Worm (Caenorhabditis elegans): Measurements from ENCODE around the gene C29E4.11.

Gene C29E4.11

DNA sequence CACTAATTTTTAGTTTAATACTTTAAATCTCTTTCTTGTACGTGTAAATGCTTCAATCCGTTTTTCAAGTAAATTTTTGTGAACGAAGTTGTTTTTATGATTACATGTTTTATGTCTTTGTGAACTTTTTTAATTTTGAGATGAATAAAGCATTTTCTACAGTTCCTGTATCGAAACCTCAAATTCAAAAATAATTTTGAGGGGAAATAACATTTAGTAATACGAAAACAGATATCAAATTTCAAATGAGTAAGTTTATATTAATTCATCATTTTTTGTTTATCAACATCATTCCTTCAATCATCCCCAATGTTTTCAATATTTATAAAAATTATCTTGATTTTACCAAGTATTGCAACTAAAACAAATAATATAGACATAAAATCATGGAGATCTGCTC is 20.4 kb downstream of the C29E4.11 start, which contains the start of gene C29E4.10:
Gene C29E4.10, plus strand, starts transcription at position 301 of the 400 bp plus-strand sequence.
- no peak for TF ChIP-seq nhr-43 (tag; optimal IDR thresholded peaks at IDR 0.05; ENCODE audit: poor library complexity, severe bottlenecking)
- TF ChIP-seq nhr-12 (tag; optimal IDR thresholded peaks at IDR 0.05), result no peak
- TF ChIP-seq skn-1 (tag; optimal IDR thresholded peaks at IDR 0.05), result no peak

DNA sequence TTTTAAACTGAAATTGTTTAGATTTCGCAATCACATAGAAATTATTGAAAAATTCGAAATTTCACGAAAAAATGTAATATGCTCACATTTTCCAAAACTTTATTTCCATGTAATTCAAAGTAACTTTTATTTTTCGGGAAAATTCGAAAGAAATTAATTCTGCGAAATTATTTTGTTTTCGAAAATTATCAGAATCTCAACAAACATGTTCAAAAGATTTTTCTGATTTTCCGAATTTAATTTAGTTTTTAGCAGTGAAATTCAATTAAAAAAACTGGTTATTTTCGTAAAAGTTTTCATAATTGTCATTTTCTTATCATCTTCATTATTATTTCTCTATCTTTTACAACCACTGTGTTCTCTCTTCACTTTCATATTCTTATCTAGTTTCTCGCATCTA is 24.7 kb downstream of the C29E4.11 start, which contains the start of gene ran-2:
Gene ran-2, plus strand, starts transcription at position 301 of the 400 bp plus-strand sequence.
- TF ChIP-seq pqm-1 (tag; optimal IDR thresholded peaks at IDR 0.05) (no peak), tbx-2 (tag; optimal IDR thresholded peaks at IDR 0.05) (no peak), elt-2 (tag; optimal IDR thresholded peaks at IDR 0.05) (peak; percentile 39)

DNA sequence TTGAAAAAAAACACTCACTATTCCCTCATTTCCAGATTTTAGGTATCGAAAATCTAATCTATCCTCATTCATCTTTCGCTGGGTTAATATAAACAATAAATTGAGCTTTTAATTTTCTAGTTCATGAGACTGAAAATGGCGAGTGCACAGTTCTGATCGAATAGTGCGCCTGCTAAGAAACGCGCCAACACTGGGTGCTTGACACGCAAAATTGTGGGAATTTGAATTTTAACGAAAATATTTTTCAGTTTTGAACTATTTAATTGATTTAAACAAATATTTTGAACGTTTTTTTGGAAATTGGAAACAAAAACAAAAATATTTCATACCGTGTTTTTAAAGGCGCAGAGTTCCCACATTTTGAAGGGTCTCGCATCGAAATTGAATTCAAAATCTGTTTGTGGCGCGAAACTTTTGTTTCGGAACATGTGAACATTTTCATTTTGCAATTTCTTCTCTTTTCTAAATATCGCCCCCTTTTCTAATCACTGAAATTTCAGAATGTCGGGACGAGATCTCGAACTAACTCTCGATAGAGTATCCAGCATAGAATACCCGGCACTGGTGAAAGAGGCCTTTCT is 29.3 kb downstream of the C29E4.11 start, which contains the start of the genes C29E4.13 and npp-15:
Gene C29E4.13, minus strand, starts transcription at position 169 of the 581 bp plus-strand sequence.
Gene npp-15, plus strand, starts transcription at position 495 of the 581 bp plus-strand sequence.
- TF ChIP-seq ztf-4 (tag; optimal IDR thresholded peaks at IDR 0.05) (no peak), lsy-12 (tag; optimal IDR thresholded peaks at IDR 0.05) (no peak), nhr-25 (tag; optimal IDR thresholded peaks at IDR 0.05) (peak; percentile 8), lin-15B (tag; optimal IDR thresholded peaks at IDR 0.05) (peak; percentile 61), sea-2 (GFP tag; optimal IDR thresholded peaks at IDR 0.05) (no peak), eor-1 (tag; optimal IDR thresholded peaks at IDR 0.05) (no peak), snpc-4 (tag; optimal IDR thresholded peaks at IDR 0.05) (peak; percentile 10), nhr-23 (tag; optimal IDR thresholded peaks at IDR 0.05) (peak; percentile 13), pha-4 (tag; optimal IDR thresholded peaks at IDR 0.05) (peak; percentile 71), elt-2 (tag; optimal IDR thresholded peaks at IDR 0.05) (peak; percentile 19), egl-27 (tag; optimal IDR thresholded peaks at IDR 0.05) (no peak), fkh-2 (tag; optimal IDR thresholded peaks at IDR 0.05) (no peak)

DNA sequence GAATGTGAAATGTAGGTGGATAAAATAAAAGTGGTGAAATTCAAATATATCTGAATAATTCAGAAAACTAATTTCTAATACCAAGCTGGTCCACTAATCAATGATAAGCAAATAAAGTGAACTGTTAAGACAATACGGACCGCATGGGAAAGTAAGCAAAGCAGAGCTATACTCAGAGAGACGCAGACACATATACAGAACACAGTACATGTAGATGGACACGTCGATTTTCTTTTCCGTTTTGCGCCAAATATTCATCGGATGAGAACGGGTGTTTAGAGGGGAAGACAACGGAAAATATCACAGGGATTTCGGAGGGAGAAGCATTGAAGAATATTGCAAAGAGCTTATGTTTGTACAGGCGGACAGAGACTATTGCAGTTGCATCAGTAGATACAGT is 31.9 kb downstream of the C29E4.11 start:
- TF ChIP-seq hmg-11 (tag; optimal IDR thresholded peaks at IDR 0.05), result no peak
- peak; percentile 3 for TF ChIP-seq snpc-4 (tag; optimal IDR thresholded peaks at IDR 0.05)
- no peak for TF ChIP-seq lin-39 (tag; optimal IDR thresholded peaks at IDR 0.05)
- TF ChIP-seq tbx-2 (tag; optimal IDR thresholded peaks at IDR 0.05), result no peak
- peak; percentile 48 for TF ChIP-seq pha-4 (tag; optimal IDR thresholded peaks at IDR 0.05)

DNA sequence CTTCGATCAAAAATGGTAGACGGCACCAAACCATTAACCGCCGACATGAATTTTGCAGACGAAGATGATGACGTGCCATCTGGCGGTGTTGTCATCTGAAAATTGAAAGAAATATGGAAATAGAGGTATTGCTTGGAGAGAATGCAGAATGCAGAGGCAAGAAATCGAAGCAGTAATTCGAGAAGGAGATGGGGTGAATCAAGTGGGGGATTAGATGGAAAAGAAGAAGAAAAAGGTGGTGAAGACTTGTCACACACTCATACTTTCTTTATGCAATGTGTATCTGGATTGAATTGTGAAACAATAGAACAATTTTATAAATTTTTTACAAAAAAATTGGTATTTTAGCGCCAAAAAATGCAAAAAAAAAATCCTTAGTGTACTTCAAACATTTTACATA is 33.1 kb downstream of the C29E4.11 start, which contains the start of gene tag-250:
Gene tag-250, minus strand, starts transcription at position 101 of the 400 bp plus-strand sequence.
- no peak for TF ChIP-seq ceh-16 (tag; optimal IDR thresholded peaks at IDR 0.05)
- no peak for TF ChIP-seq nhr-25 (tag; optimal IDR thresholded peaks at IDR 0.05)
- TF ChIP-seq ceh-9 (tag; optimal IDR thresholded peaks at IDR 0.05), result no peak
- TF ChIP-seq fos-1 (tag; optimal IDR thresholded peaks at IDR 0.05), result no peak
- TF ChIP-seq lin-15B (tag; optimal IDR thresholded peaks at IDR 0.05), result no peak
- no peak for TF ChIP-seq egl-27 (tag; optimal IDR thresholded peaks at IDR 0.05)
- TF ChIP-seq ceh-28 (tag; optimal IDR thresholded peaks at IDR 0.05), result no peak
- TF ChIP-seq nhr-12 (tag; optimal IDR thresholded peaks at IDR 0.05), result no peak
- TF ChIP-seq egl-5 (tag; optimal IDR thresholded peaks at IDR 0.05), result no peak
- no peak for TF ChIP-seq fkh-2 (tag; optimal IDR thresholded peaks at IDR 0.05)
- no peak for TF ChIP-seq pha-4 (tag; optimal IDR thresholded peaks at IDR 0.05)

DNA sequence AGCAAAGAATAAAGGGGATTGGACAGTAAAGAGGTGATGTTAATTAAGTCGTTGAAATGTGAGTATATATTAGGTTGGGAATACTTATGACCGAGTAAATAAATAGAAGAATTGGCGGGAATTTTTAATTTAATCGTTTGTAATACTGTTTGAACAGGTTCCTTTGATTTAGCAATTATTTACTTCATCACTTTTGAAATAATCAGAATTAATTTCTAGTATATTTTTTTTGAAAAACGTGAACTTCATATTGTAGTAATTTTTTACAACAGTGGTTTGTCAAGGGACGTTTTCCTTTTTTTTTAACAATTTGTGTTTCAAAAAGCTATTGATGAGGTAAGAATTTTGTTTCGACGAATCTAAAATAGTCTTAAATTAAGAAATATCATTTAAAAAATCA is 35.7 kb downstream of the C29E4.11 start, which contains the start of gene C29E4.17:
Gene C29E4.17, plus strand, starts transcription at position 301 of the 400 bp plus-strand sequence.
- TF ChIP-seq egl-5 (tag; optimal IDR thresholded peaks at IDR 0.05) (no peak), zag-1 (tag; optimal IDR thresholded peaks at IDR 0.05) (no peak), sea-2 (GFP tag; optimal IDR thresholded peaks at IDR 0.05) (no peak), elt-3 (tag; optimal IDR thresholded peaks at IDR 0.05) (no peak), nhr-11 (tag; optimal IDR thresholded peaks at IDR 0.05) (no peak), hmg-11 (tag; optimal IDR thresholded peaks at IDR 0.05) (no peak), daf-12 (tag; optimal IDR thresholded peaks at IDR 0.05) (no peak), aly-2 (tag; optimal IDR thresholded peaks at IDR 0.05) (no peak), nhr-237 (tag; optimal IDR thresholded peaks at IDR 0.05) (no peak), mdl-1 (tag; optimal IDR thresholded peaks at IDR 0.05) (no peak), snpc-4 (tag; optimal IDR thresholded peaks at IDR 0.05) (no peak), ama-1 (optimal IDR thresholded peaks at IDR 0.05) (no peak), fkh-10 (GFP tag; optimal IDR thresholded peaks at IDR 0.05) (no peak), mml-1 (tag; optimal IDR thresholded peaks at IDR 0.05) (no peak), nhr-76 (tag; optimal IDR thresholded peaks at IDR 0.05) (no peak), nfya-1 (tag; optimal IDR thresholded peaks at IDR 0.05; ENCODE audit: insufficient read depth) (no peak), nhr-28 (tag; optimal IDR thresholded peaks at IDR 0.05) (no peak), ceh-16 (tag; optimal IDR thresholded peaks at IDR 0.05) (no peak), pqm-1 (tag; optimal IDR thresholded peaks at IDR 0.05) (no peak), nhr-23 (tag; optimal IDR thresholded peaks at IDR 0.05) (no peak)

All from whole organism, L3 larva.